Worm (Caenorhabditis elegans): ENCODE results near the gene gmpr-1.
"Not testable (repeated sequence)": the region's sequence is repeated elsewhere in the genome, so short reads cannot be mapped to it uniquely, and the experiment has no call there.

gmpr-1 gene

ce11 chrV:4356047-4356612, 15.1 kb downstream of the gmpr-1 start:
- TF ChIP-seq med-1 (GFP tag; optimal IDR thresholded peaks at IDR 0.05; ENCODE audit: insufficient read depth): no peak
- TF ChIP-seq ztf-29 (GFP tag; IDR thresholded peaks at IDR 0.05): no peak
- TF ChIP-seq ztf-23 (GFP tag; IDR thresholded peaks at IDR 0.05): no peak
- TF ChIP-seq flt-1 (GFP tag; IDR thresholded peaks at IDR 0.05): no peak
- no peak for TF ChIP-seq cog-1 (tag; optimal IDR thresholded peaks at IDR 0.05)
- TF ChIP-seq ref-1 (GFP tag; conservative IDR thresholded peaks at IDR 0.05): no peak
- no peak for TF ChIP-seq tab-1 (GFP tag; IDR thresholded peaks at IDR 0.05)
- no peak for TF ChIP-seq klf-2 (GFP tag; conservative IDR thresholded peaks at IDR 0.05)
- no peak for TF ChIP-seq T22C8.4 (GFP tag; IDR thresholded peaks at IDR 0.05)

- TF ChIP-seq flt-1 (GFP tag; IDR thresholded peaks at IDR 0.05): no peak
- no peak for TF ChIP-seq tab-1 (GFP tag; IDR thresholded peaks at IDR 0.05)
- TF ChIP-seq med-1 (GFP tag; optimal IDR thresholded peaks at IDR 0.05; ENCODE audit: insufficient read depth): no peak
- no peak for TF ChIP-seq T22C8.4 (GFP tag; IDR thresholded peaks at IDR 0.05)
- TF ChIP-seq cog-1 (tag; optimal IDR thresholded peaks at IDR 0.05): no peak
Measured at ce11 chrV:4346799-4347198, 24.4 kb downstream of the gmpr-1 start, which contains the start of gene mcm-7. Gene mcm-7 (plus strand): TSS chrV:4347166.

ce11 chrV:4346325-4346724, 24.9 kb downstream of the gmpr-1 start, which contains the start of gene hpo-18:
Gene hpo-18 (minus strand): TSS chrV:4346425.
- TF ChIP-seq med-1 (GFP tag; optimal IDR thresholded peaks at IDR 0.05; ENCODE audit: insufficient read depth) (no peak), ref-1 (GFP tag; conservative IDR thresholded peaks at IDR 0.05) (no peak), ztf-23 (GFP tag; IDR thresholded peaks at IDR 0.05) (no peak)

- TF ChIP-seq ztf-23 (GFP tag; IDR thresholded peaks at IDR 0.05): no peak
- no peak for TF ChIP-seq cog-1 (tag; optimal IDR thresholded peaks at IDR 0.05)
- no peak for TF ChIP-seq med-1 (GFP tag; optimal IDR thresholded peaks at IDR 0.05; ENCODE audit: insufficient read depth)
- TF ChIP-seq T22C8.4 (GFP tag; IDR thresholded peaks at IDR 0.05): no peak
- no peak for TF ChIP-seq tab-1 (GFP tag; IDR thresholded peaks at IDR 0.05)
- no peak for TF ChIP-seq flt-1 (GFP tag; IDR thresholded peaks at IDR 0.05)
- no peak for TF ChIP-seq klf-2 (GFP tag; conservative IDR thresholded peaks at IDR 0.05)
- TF ChIP-seq ref-1 (GFP tag; conservative IDR thresholded peaks at IDR 0.05): no peak
- TF ChIP-seq ztf-29 (GFP tag; IDR thresholded peaks at IDR 0.05): no peak
Measured at ce11 chrV:4345714-4346113, 25.5 kb downstream of the gmpr-1 start, which contains the start of gene figl-1. Gene figl-1 (minus strand): TSS chrV:4345999.

ce11 chrV:4341736-4342135, 29.4 kb downstream of the gmpr-1 start:
- TF ChIP-seq flt-1 (GFP tag; IDR thresholded peaks at IDR 0.05): no peak
- no peak for TF ChIP-seq ref-1 (GFP tag; conservative IDR thresholded peaks at IDR 0.05)

- TF ChIP-seq T22C8.4 (GFP tag; IDR thresholded peaks at IDR 0.05): no peak
- no peak for TF ChIP-seq klf-2 (GFP tag; conservative IDR thresholded peaks at IDR 0.05)
- TF ChIP-seq cog-1 (tag; optimal IDR thresholded peaks at IDR 0.05): no peak
- TF ChIP-seq med-1 (GFP tag; optimal IDR thresholded peaks at IDR 0.05; ENCODE audit: insufficient read depth): no peak
- TF ChIP-seq tab-1 (GFP tag; IDR thresholded peaks at IDR 0.05): no peak
- TF ChIP-seq ref-1 (GFP tag; conservative IDR thresholded peaks at IDR 0.05): no peak
- no peak for TF ChIP-seq ztf-29 (GFP tag; IDR thresholded peaks at IDR 0.05)
- no peak for TF ChIP-seq flt-1 (GFP tag; IDR thresholded peaks at IDR 0.05)
- TF ChIP-seq ztf-23 (GFP tag; IDR thresholded peaks at IDR 0.05): no peak
Measured at ce11 chrV:4341208-4341607, 30.0 kb downstream of the gmpr-1 start, which contains the start of gene glrx-3. Gene glrx-3 (minus strand): TSS chrV:4341308.

ce11 chrV:4339479-4339878, 31.7 kb downstream of the gmpr-1 start:
- TF ChIP-seq ref-1 (GFP tag; conservative IDR thresholded peaks at IDR 0.05): no peak
- TF ChIP-seq ztf-23 (GFP tag; IDR thresholded peaks at IDR 0.05): no peak

- not testable (repeated sequence) for TF ChIP-seq flt-1 (GFP tag; IDR thresholded peaks at IDR 0.05); ref-1 (GFP tag; conservative IDR thresholded peaks at IDR 0.05); klf-2 (GFP tag; conservative IDR thresholded peaks at IDR 0.05)
Measured at ce11 chrV:4336462-4336861, 34.7 kb downstream of the gmpr-1 start, which contains the start of gene irld-1. Gene irld-1 (plus strand): TSS chrV:4336762.

ce11 chrV:4335724-4336123, 35.5 kb downstream of the gmpr-1 start:
- TF ChIP-seq T22C8.4 (GFP tag; IDR thresholded peaks at IDR 0.05) (0 out of 2 replicates have a peak, but pooled peaks have one; percentile 18), flt-1 (GFP tag; IDR thresholded peaks at IDR 0.05) (0 out of 2 replicates have a peak, but pooled peaks have one; percentile 42)

- peak; percentile 61; the same call in 1 of the 2 replicates for TF ChIP-seq flt-1 (GFP tag; IDR thresholded peaks at IDR 0.05)
Measured at ce11 chrV:4333518-4333917, 37.7 kb downstream of the gmpr-1 start.

- TF ChIP-seq klf-2 (GFP tag; conservative IDR thresholded peaks at IDR 0.05) (no peak), cog-1 (tag; optimal IDR thresholded peaks at IDR 0.05) (no peak), T22C8.4 (GFP tag; IDR thresholded peaks at IDR 0.05) (no peak), flt-1 (GFP tag; IDR thresholded peaks at IDR 0.05) (no peak)
Measured at ce11 chrV:4332450-4332849, 38.7 kb downstream of the gmpr-1 start, which contains the start of gene oac-12. Gene oac-12 (minus strand): TSS chrV:4332550.

Data from whole organism, midembryonic.